Fruit fly (Drosophila melanogaster): ENCODE measurements around the gene Gmd.

The Gmd gene

dm6 chr2L:4999389-5000032 is 22.7 kb upstream of the Gmd start (continued):
- TF ChIP-seq chm (GFP tag; IDR thresholded peaks at IDR 0.05) (peak; percentile 60; the same call in 1 of the 2 replicates), HmgZ (tag; optimal IDR thresholded peaks at IDR 0.05) (peak; percentile 38), grau (tag; optimal IDR thresholded peaks at IDR 0.05) (peak; percentile 95), pzg (GFP tag; optimal IDR thresholded peaks at IDR 0.05) (no peak), CG10267 (tag; optimal IDR thresholded peaks at IDR 0.05) (peak; percentile 10), Ada2b (GFP tag; IDR thresholded peaks at IDR 0.05) (peak; percentile 76), al (GFP tag; IDR thresholded peaks at IDR 0.05) (peak; percentile 25; the same call in 1 of the 2 replicates), H2.0 (GFP tag; IDR thresholded peaks at IDR 0.05) (peak; percentile 63), wdn (GFP tag; IDR thresholded peaks at IDR 0.05) (0 out of 2 replicates have a peak, but pooled peaks have one; percentile 56), CG14014 (GFP tag; IDR thresholded peaks at IDR 0.05) (peak; percentile 64), btn (GFP tag; optimal IDR thresholded peaks at IDR 0.05) (peak; percentile 75), zfh2 (GFP tag; optimal IDR thresholded peaks at IDR 0.05) (peak; percentile 46), ken (GFP tag; IDR thresholded peaks at IDR 0.05) (peak; percentile 70), ham (GFP tag; IDR thresholded peaks at IDR 0.05) (no peak), slp2 (GFP tag; optimal IDR thresholded peaks at IDR 0.05) (peak; percentile 56), stwl (tag; optimal IDR thresholded peaks at IDR 0.05) (no peak), Xbp1 (GFP tag; optimal IDR thresholded peaks at IDR 0.05) (peak; percentile 75), CG12299 (tag; optimal IDR thresholded peaks at IDR 0.05) (no peak), wor (GFP tag; IDR thresholded peaks at IDR 0.05) (peak; percentile 19; the same call in 1 of the 2 replicates), Bgb (GFP tag; IDR thresholded peaks at IDR 0.05; ENCODE audit: partially characterized antibody) (no peak), ab (GFP tag; optimal IDR thresholded peaks at IDR 0.05) (no peak), rib (GFP tag; IDR thresholded peaks at IDR 0.05) (peak; percentile 56; the same call in 1 of the 2 replicates), dpn (GFP tag; optimal IDR thresholded peaks at IDR 0.05) (peak; percentile 67 to 75), p53 (GFP tag; optimal IDR thresholded peaks at IDR 0.05) (no peak), NK7.1 (GFP tag; optimal IDR thresholded peaks at IDR 0.05) (no peak), dm (GFP tag; optimal IDR thresholded peaks at IDR 0.05) (no peak), Gug (GFP tag; IDR thresholded peaks at IDR 0.05) (peak; percentile 85), cato (GFP tag; optimal IDR thresholded peaks at IDR 0.05; ENCODE audit: borderline replicate concordance) (peak; percentile 7), psq (GFP tag; optimal IDR thresholded peaks at IDR 0.05) (no peak), Gsc (GFP tag; IDR thresholded peaks at IDR 0.05) (0 out of 2 replicates have a peak, but pooled peaks have one; percentile 33), sisA (GFP tag; IDR thresholded peaks at IDR 0.05) (peak; percentile 78), BtbVII (GFP tag; optimal IDR thresholded peaks at IDR 0.05) (peak; percentile 70), CG1832 (GFP tag; optimal IDR thresholded peaks at IDR 0.05) (no peak), zen2 (GFP tag; IDR thresholded peaks at IDR 0.05; ENCODE audit: partially characterized antibody) (no peak), CG15601 (tag; optimal IDR thresholded peaks at IDR 0.05) (peak; percentile 43), sna (GFP tag; IDR thresholded peaks at IDR 0.05; ENCODE audit: partially characterized antibody) (no peak), scrt (GFP tag; optimal IDR thresholded peaks at IDR 0.05) (peak; percentile 52), CG5180 (GFP tag; optimal IDR thresholded peaks at IDR 0.05) (peak; percentile 22), CG10565 (GFP tag; optimal IDR thresholded peaks at IDR 0.05) (no peak), sc (optimal IDR thresholded peaks at IDR 0.05) (no peak), sc (GFP tag; optimal IDR thresholded peaks at IDR 0.05) (peak; percentile 57), Dp (GFP tag; optimal IDR thresholded peaks at IDR 0.05) (no peak), ftz-f1 (GFP tag; optimal IDR thresholded peaks at IDR 0.05) (no peak), maf-S (GFP tag; optimal IDR thresholded peaks at IDR 0.05) (peak; percentile 38), odd (GFP tag; optimal IDR thresholded peaks at IDR 0.05) (peak; percentile 41), CG9876 (GFP tag; optimal IDR thresholded peaks at IDR 0.05) (peak; percentile 18), CG12219 (GFP tag; optimal IDR thresholded peaks at IDR 0.05) (peak; percentile 58), pfk (GFP tag; optimal IDR thresholded peaks at IDR 0.05) (no peak), grn (GFP tag; optimal IDR thresholded peaks at IDR 0.05) (peak; percentile 41), Ssrp (tag; optimal IDR thresholded peaks at IDR 0.05) (peak; percentile 40)

All from whole organism, embryonic.